Worm (Caenorhabditis elegans): ENCODE data around the gene T21D12.14.

Gene T21D12.14

ce11 chrIV:262460-262859, 25.5 kb downstream of the T21D12.14 start:
- no peak for TF ChIP-seq nhr-10 (tag; optimal IDR thresholded peaks at IDR 0.05)
- no peak for TF ChIP-seq set-16 (GFP tag; IDR thresholded peaks at IDR 0.05)

ce11 chrIV:261607-262006, 26.3 kb downstream of the T21D12.14 start, which contains the start of gene pqbp-1.1:
TSS of gene pqbp-1.1 (minus strand) at chrIV:261683.
- no peak for TF ChIP-seq daf-16 (GFP tag; optimal IDR thresholded peaks at IDR 0.05)
- no peak for TF ChIP-seq daf-16 (tag; optimal IDR thresholded peaks at IDR 0.05)
- peak; percentile 94 for TF ChIP-seq lin-38 (GFP tag; IDR thresholded peaks at IDR 0.05)
- TF ChIP-seq fkh-10 (GFP tag; optimal IDR thresholded peaks at IDR 0.05) = peak; percentile 13
- TF ChIP-seq lir-3 (tag; optimal IDR thresholded peaks at IDR 0.05) = no peak
- peak; percentile 36 for TF ChIP-seq nhr-28 (tag; optimal IDR thresholded peaks at IDR 0.05)
- TF ChIP-seq pha-4 (GFP tag; IDR thresholded peaks at IDR 0.05) = no peak
- TF ChIP-seq pha-4 (tag; optimal IDR thresholded peaks at IDR 0.05) = no peak
- TF ChIP-seq mdt-29 (GFP tag; IDR thresholded peaks at IDR 0.05) = no peak
- no peak for TF ChIP-seq ceh-20 (GFP tag; IDR thresholded peaks at IDR 0.05)
- TF ChIP-seq hmg-1.1 (GFP tag; IDR thresholded peaks at IDR 0.05) = 0 out of 2 replicates have a peak, but pooled peaks have one; percentile 26
- peak; percentile 5 for TF ChIP-seq nhr-25 (tag; optimal IDR thresholded peaks at IDR 0.05; ENCODE audit: borderline replicate concordance, insufficient read depth)
- no peak for TF ChIP-seq ceh-44 (GFP tag; IDR thresholded peaks at IDR 0.05)
- TF ChIP-seq ztf-7 (tag; optimal IDR thresholded peaks at IDR 0.05) = no peak
- TF ChIP-seq lin-1 (GFP tag; IDR thresholded peaks at IDR 0.05) = no peak
- TF ChIP-seq F10B5.3 (tag; optimal IDR thresholded peaks at IDR 0.05) = no peak
- TF ChIP-seq set-16 (GFP tag; IDR thresholded peaks at IDR 0.05) = no peak
- peak; percentile 47 for TF ChIP-seq hlh-30 (tag; optimal IDR thresholded peaks at IDR 0.05; ENCODE audit: insufficient read depth)
- TF ChIP-seq nhr-48 (tag; optimal IDR thresholded peaks at IDR 0.05) = no peak
- no peak for TF ChIP-seq rbr-2 (tag; optimal IDR thresholded peaks at IDR 0.05)
- TF ChIP-seq tag-97 (GFP tag; IDR thresholded peaks at IDR 0.05) = no peak
- no peak for TF ChIP-seq daf-8 (GFP tag; IDR thresholded peaks at IDR 0.05)
- no peak for TF ChIP-seq nhr-102 (tag; optimal IDR thresholded peaks at IDR 0.05)
- no peak for TF ChIP-seq T26A8.4 (GFP tag; IDR thresholded peaks at IDR 0.05)
- TF ChIP-seq ces-1 (GFP tag; optimal IDR thresholded peaks at IDR 0.05) = peak; percentile 61
- TF ChIP-seq mep-1 (tag; optimal IDR thresholded peaks at IDR 0.05) = peak; percentile 79
- no peak for TF ChIP-seq ceh-62 (tag; optimal IDR thresholded peaks at IDR 0.05)
- peak in 1 of 2 experiments; percentile 76 for TF ChIP-seq lsy-2 (tag; optimal IDR thresholded peaks at IDR 0.05)
- peak; percentile 49 for TF ChIP-seq mes-2 (tag; optimal IDR thresholded peaks at IDR 0.05; ENCODE audit: poor library complexity, severe bottlenecking)
- TF ChIP-seq Y5F2A.4 (GFP tag; optimal IDR thresholded peaks at IDR 0.05) = no peak
- peak; percentile 50 for TF ChIP-seq dve-1 (tag; optimal IDR thresholded peaks at IDR 0.05; ENCODE audit: insufficient read depth)
- TF ChIP-seq zfp-2 (tag; optimal IDR thresholded peaks at IDR 0.05) = no peak
- peak; percentile 90 for TF ChIP-seq dpl-1 (GFP tag; optimal IDR thresholded peaks at IDR 0.05)
- TF ChIP-seq madf-9 (GFP tag; conservative IDR thresholded peaks at IDR 0.05) = no peak

DNA sequence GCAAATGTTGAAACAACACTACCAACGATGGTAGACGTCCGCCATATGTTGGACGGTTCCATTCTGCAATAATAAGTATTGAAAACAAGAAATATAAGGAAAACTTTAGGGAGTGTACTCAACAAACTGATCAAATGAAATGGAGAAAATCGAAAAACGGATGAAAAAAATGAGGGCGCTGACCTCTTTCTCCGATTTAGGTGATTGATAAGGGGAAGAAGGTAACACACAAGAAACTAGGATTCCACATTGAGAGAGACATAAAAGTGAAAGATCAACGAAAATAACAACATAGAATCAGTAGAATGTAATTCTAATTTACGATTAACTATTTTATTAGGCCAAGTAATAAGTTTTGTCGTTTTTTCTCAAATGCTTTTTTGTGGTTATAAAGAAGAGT, 28.8 kb downstream of the T21D12.14 start, which contains the start of gene dpy-9:
TSS of gene dpy-9 (minus strand) at position 63 of the 400 bp plus-strand sequence.
- TF ChIP-seq fos-1 (tag; optimal IDR thresholded peaks at IDR 0.05) = no peak
- TF ChIP-seq F44E2.7 (GFP tag; IDR thresholded peaks at IDR 0.05) = no peak
- TF ChIP-seq snpc-4 (tag; optimal IDR thresholded peaks at IDR 0.05) = no peak
- no peak for TF ChIP-seq sdz-12 (GFP tag; optimal IDR thresholded peaks at IDR 0.05)
- no peak for TF ChIP-seq daf-12 (tag; optimal IDR thresholded peaks at IDR 0.05)
- no peak for TF ChIP-seq jun-1 (tag; optimal IDR thresholded peaks at IDR 0.05)
- no peak for TF ChIP-seq madf-9 (GFP tag; conservative IDR thresholded peaks at IDR 0.05)
- no peak for TF ChIP-seq nhr-111 (GFP tag; optimal IDR thresholded peaks at IDR 0.05)
- TF ChIP-seq ztf-7 (tag; optimal IDR thresholded peaks at IDR 0.05) = no peak
- TF ChIP-seq egl-43 (GFP tag; IDR thresholded peaks at IDR 0.05) = no peak
